Worm (Caenorhabditis elegans) whole organism, early embryonic: ENCODE measurements around the gene ZK632.14.

Source experiments
- B0310.2 ChIP-seq: sonication (generic microtip); optimal IDR thresholded peaks from 2 replicates; lab custom pipeline; 2016; ENCODE audit warnings: mild to moderate bottlenecking, missing genetic modification characterization, missing compliant biosample characterization
- F13C5.2 ChIP-seq: sonication (generic microtip); optimal IDR thresholded peaks from 2 replicates; lab custom pipeline; 2017; ENCODE audit warnings: mild to moderate bottlenecking, missing genetic modification characterization, inconsistent platforms, missing compliant biosample characterization
- aly-1 ChIP-seq: sonication (generic microtip); optimal IDR thresholded peaks from 2 replicates; lab custom pipeline; 2016; ENCODE audit warnings: missing genetic modification characterization, missing compliant biosample characterization
- ama-1 ChIP-seq: fragments of 150-350 bp; optimal IDR thresholded peaks from 2 replicates; lab custom pipeline; 2014
- ceh-13 ChIP-seq: fragments of 200-800 bp; sonication (Bioruptor generic); optimal IDR thresholded peaks from 2 replicates; lab custom pipeline; 2018; ENCODE audit warnings: mild to moderate bottlenecking, missing genetic modification characterization, missing compliant biosample characterization
- ceh-36 ChIP-seq: sonication (generic microtip); optimal IDR thresholded peaks from 2 replicates; lab custom pipeline; 2016; ENCODE audit warnings: missing genetic modification characterization, inconsistent platforms, missing compliant biosample characterization
- ets-7 ChIP-seq: sonication (generic microtip); optimal IDR thresholded peaks from 2 replicates; lab custom pipeline; 2016; ENCODE audit warnings: missing genotype, missing genetic modification characterization, missing compliant biosample characterization
- flt-1 ChIP-seq: fragments of 200-800 bp; sonication (Bioruptor generic); IDR thresholded peaks from 2 replicates; pipeline ENCODE4 v1.3.6; 2022; ENCODE audit warnings: missing genetic modification characterization, missing compliant biosample characterization
- hmbx-1 ChIP-seq: sonication (generic microtip); optimal IDR thresholded peaks from 2 replicates; lab custom pipeline; 2016; ENCODE audit warnings: mild to moderate bottlenecking, missing genetic modification characterization, missing compliant biosample characterization
- hmg-4 ChIP-seq: fragments of 200-800 bp; sonication (Bioruptor generic); optimal IDR thresholded peaks from 2 replicates; lab custom pipeline; 2018; ENCODE audit warnings: mild to moderate bottlenecking, missing genetic modification characterization, missing compliant biosample characterization
- hnd-1 ChIP-seq: sonication (generic microtip); optimal IDR thresholded peaks from 2 replicates; lab custom pipeline; 2016; ENCODE audit warnings: missing genetic modification characterization, missing compliant biosample characterization
- pes-1 ChIP-seq: fragments of 200-800 bp; sonication (Bioruptor generic); IDR thresholded peaks from 2 replicates; pipeline ENCODE4 v1.3.6; 2022; ENCODE audit warnings: missing genetic modification reagents, missing genetic modification characterization, missing compliant biosample characterization
- scrt-1 ChIP-seq: fragments of 200-800 bp; sonication (Bioruptor generic); IDR thresholded peaks from 2 replicates; pipeline ENCODE4 v1.3.6; 2022; ENCODE audit warnings: missing genetic modification characterization, missing compliant biosample characterization
- sea-1 ChIP-seq: fragments of 200-800 bp; sonication (Bioruptor generic); conservative IDR thresholded peaks from 2 replicates; pipeline ENCODE4 v1.3.6; 2022; ENCODE audit warnings: missing genetic modification characterization, missing compliant biosample characterization
- tbx-11 ChIP-seq: fragments of 200-800 bp; sonication (Bioruptor generic); IDR thresholded peaks from 2 replicates; pipeline ENCODE4 v1.3.6; 2022; ENCODE audit warnings: missing genetic modification characterization, missing compliant biosample characterization
- tbx-37 ChIP-seq: fragments of 200-800 bp; sonication (Bioruptor generic); conservative IDR thresholded peaks from 2 replicates; pipeline ENCODE4 v1.3.6; 2022; ENCODE audit warnings: missing genetic modification reagents, missing genetic modification characterization, missing compliant biosample characterization
- tra-4 ChIP-seq: sonication (generic microtip); optimal IDR thresholded peaks from 2 replicates; lab custom pipeline; 2017; ENCODE audit warnings: missing genetic modification characterization, missing compliant biosample characterization

Gene ZK632.14

ce11 chrIII:9849111-9849510, 35.9 kb downstream of the ZK632.14 start:
- TF ChIP-seq tbx-11 (GFP tag; lab: Robert Waterston, UW) = peak; percentile 74; the same call in 1 of the 2 replicates
- peak; percentile 73 for TF ChIP-seq tbx-37 (GFP tag; lab: Robert Waterston, UW)
- peak; percentile 73 for TF ChIP-seq scrt-1 (GFP tag; lab: Robert Waterston, UW)
- peak; percentile 80 for TF ChIP-seq pes-1 (GFP tag; lab: Robert Waterston, UW)
- TF ChIP-seq flt-1 (GFP tag; lab: Robert Waterston, UW) = peak; percentile 71; the same call in 1 of the 2 replicates

- TF ChIP-seq tbx-37 (GFP tag; lab: Robert Waterston, UW) (no peak), aly-1 (no peak), F13C5.2 (tag; lab: Kevin White, UChicago) (no peak), ceh-13 (GFP tag; lab: Kevin White, UChicago) (no peak), scrt-1 (GFP tag; lab: Robert Waterston, UW) (no peak), pes-1 (GFP tag; lab: Robert Waterston, UW) (no peak), ama-1 (lab: Kevin White, UChicago) (no peak), ets-7 (no peak), hmg-4 (GFP tag; lab: Kevin White, UChicago) (no peak), B0310.2 (tag; lab: Kevin White, UChicago) (no peak), ceh-36 (tag; lab: Kevin White, UChicago) (no peak)
Measured at ce11 chrIII:9849950-9850349, 36.7 kb downstream of the ZK632.14 start.

ce11 chrIII:9850877-9851276, 37.6 kb downstream of the ZK632.14 start:
- TF ChIP-seq ets-7 = no peak
- no peak for TF ChIP-seq pes-1 (GFP tag; lab: Robert Waterston, UW)
- no peak for TF ChIP-seq hnd-1 (tag; lab: Kevin White, UChicago)
- no peak for TF ChIP-seq ama-1 (lab: Kevin White, UChicago)
- no peak for TF ChIP-seq F13C5.2 (tag; lab: Kevin White, UChicago)

ce11 chrIII:9851547-9851946, 38.3 kb downstream of the ZK632.14 start, which contains the start of gene K11H3.3:
Gene K11H3.3 (plus strand): TSS chrIII:9851854.
- no peak for TF ChIP-seq hnd-1 (tag; lab: Kevin White, UChicago)
- no peak for TF ChIP-seq ceh-13 (GFP tag; lab: Kevin White, UChicago)
- TF ChIP-seq flt-1 (GFP tag; lab: Robert Waterston, UW) = no peak
- no peak for TF ChIP-seq tbx-11 (GFP tag; lab: Robert Waterston, UW)
- TF ChIP-seq tbx-37 (GFP tag; lab: Robert Waterston, UW) = no peak
- no peak for TF ChIP-seq hmg-4 (GFP tag; lab: Kevin White, UChicago)
- TF ChIP-seq F13C5.2 (tag; lab: Kevin White, UChicago) = no peak
- TF ChIP-seq sea-1 (GFP tag; lab: Robert Waterston, UW) = no peak
- no peak for TF ChIP-seq ets-7
- TF ChIP-seq pes-1 (GFP tag; lab: Robert Waterston, UW) = no peak
- TF ChIP-seq aly-1 = no peak
- TF ChIP-seq ceh-36 (tag; lab: Kevin White, UChicago) = no peak
- TF ChIP-seq tra-4 (tag; lab: Kevin White, UChicago) = no peak
- TF ChIP-seq ama-1 (lab: Kevin White, UChicago) = no peak
- TF ChIP-seq hmbx-1 = no peak
- no peak for TF ChIP-seq B0310.2 (tag; lab: Kevin White, UChicago)
- no peak for TF ChIP-seq scrt-1 (GFP tag; lab: Robert Waterston, UW)

ce11 chrIII:9853667-9854620, 40.7 kb downstream of the ZK632.14 start:
- TF ChIP-seq hmbx-1 (no peak), ama-1 (lab: Kevin White, UChicago) (peak; percentile 35)

- no peak for TF ChIP-seq tbx-37 (GFP tag; lab: Robert Waterston, UW)
- TF ChIP-seq pes-1 (GFP tag; lab: Robert Waterston, UW) = no peak
- no peak for TF ChIP-seq ceh-36 (tag; lab: Kevin White, UChicago)
- TF ChIP-seq ceh-13 (GFP tag; lab: Kevin White, UChicago) = no peak
- TF ChIP-seq tbx-11 (GFP tag; lab: Robert Waterston, UW) = no peak
- no peak for TF ChIP-seq aly-1
- TF ChIP-seq scrt-1 (GFP tag; lab: Robert Waterston, UW) = no peak
- TF ChIP-seq flt-1 (GFP tag; lab: Robert Waterston, UW) = no peak
- no peak for TF ChIP-seq hmbx-1
- TF ChIP-seq hnd-1 (tag; lab: Kevin White, UChicago) = no peak
- TF ChIP-seq sea-1 (GFP tag; lab: Robert Waterston, UW) = no peak
- TF ChIP-seq F13C5.2 (tag; lab: Kevin White, UChicago) = no peak
- TF ChIP-seq tra-4 (tag; lab: Kevin White, UChicago) = no peak
- no peak for TF ChIP-seq B0310.2 (tag; lab: Kevin White, UChicago)
- TF ChIP-seq ama-1 (lab: Kevin White, UChicago) = no peak
- TF ChIP-seq ets-7 = no peak
- no peak for TF ChIP-seq hmg-4 (GFP tag; lab: Kevin White, UChicago)
Measured at ce11 chrIII:9854960-9855359, 41.7 kb downstream of the ZK632.14 start.

- no peak for TF ChIP-seq flt-1 (GFP tag; lab: Robert Waterston, UW)
- no peak for TF ChIP-seq tbx-37 (GFP tag; lab: Robert Waterston, UW)
- TF ChIP-seq ama-1 (lab: Kevin White, UChicago) = no peak
Measured at ce11 chrIII:9857110-9857509, 43.9 kb downstream of the ZK632.14 start.
